Fruit fly (Drosophila melanogaster) whole organism, embryonic: ENCODE data around the gene Kaz-m1.

Experiments used
- CG10431 ChIP-seq: fragments of 200-800 bp; sonication (Bioruptor generic); optimal IDR thresholded peaks from 3 replicates; lab custom pipeline; 2018; ENCODE audit warnings: missing biosample characterization, mild to moderate bottlenecking, missing genetic modification characterization
- CG10979 ChIP-seq: fragments of 200-800 bp; sonication (Bioruptor generic); optimal IDR thresholded peaks from 2 replicates; lab custom pipeline; 2018; ENCODE audit warnings: missing biosample characterization, mild to moderate bottlenecking, missing genetic modification characterization, moderate library complexity
- CG13624 ChIP-seq: fragments of 200-800 bp; sonication (Bioruptor generic); optimal IDR thresholded peaks from 2 replicates; lab custom pipeline; 2016; ENCODE audit warnings: missing biosample characterization, missing genetic modification characterization
- CG16815 ChIP-seq: fragments of 200-800 bp; sonication (Bioruptor generic); optimal IDR thresholded peaks from 3 replicates; lab custom pipeline; 2017; ENCODE audit warnings: missing biosample characterization, mild to moderate bottlenecking, missing genetic modification characterization
- CG17802 ChIP-seq: fragments of 200-800 bp; sonication (Bioruptor generic); optimal IDR thresholded peaks from 2 replicates; lab custom pipeline; 2018; ENCODE audit warnings: missing biosample characterization, mild to moderate bottlenecking, missing genetic modification characterization, moderate library complexity
- CG1792 ChIP-seq: fragments of 200-800 bp; sonication (Bioruptor generic); optimal IDR thresholded peaks from 2 replicates; lab custom pipeline; 2016; ENCODE audit warnings: missing biosample characterization, missing genetic modification characterization
- CG18262 ChIP-seq: fragments of 200-800 bp; optimal IDR thresholded peaks from 3 replicates; lab custom pipeline; 2019; ENCODE audit warnings: missing biosample characterization, mild to moderate bottlenecking, missing genetic modification characterization, moderate library complexity
- CG18599 ChIP-seq: fragments of 200-800 bp; sonication (Bioruptor generic); optimal IDR thresholded peaks from 3 replicates; lab custom pipeline; 2017; ENCODE audit warnings: missing biosample characterization, missing genetic modification characterization, mild to moderate bottlenecking, moderate library complexity, missing genetic modification reagents
- CG18764 ChIP-seq: fragments of 200-800 bp; sonication (Bioruptor generic); optimal IDR thresholded peaks from 3 replicates; lab custom pipeline; 2016; ENCODE audit warnings: missing biosample characterization, missing genetic modification characterization
- CG30020 ChIP-seq: fragments of 200-800 bp; optimal IDR thresholded peaks from 2 replicates; lab custom pipeline; 2019; ENCODE audit warnings: missing biosample characterization, mild to moderate bottlenecking, missing genetic modification characterization, moderate library complexity
- CG42726 ChIP-seq: fragments of 200-800 bp; sonication (Bioruptor generic); IDR thresholded peaks from 2 replicates; pipeline ENCODE4 v1.3.6; 2022; ENCODE audit warnings: missing biosample characterization, missing genetic modification characterization; ENCODE audit not compliant: partially characterized antibody
- CG7271 ChIP-seq: fragments of 200-800 bp; sonication (Bioruptor generic); optimal IDR thresholded peaks from 2 replicates; lab custom pipeline; 2018; ENCODE audit warnings: missing biosample characterization, mild to moderate bottlenecking, missing genetic modification characterization, moderate library complexity
- CG8089 ChIP-seq: fragments of 200-800 bp; sonication (Bioruptor generic); optimal IDR thresholded peaks from 3 replicates; lab custom pipeline; 2016; ENCODE audit warnings: missing biosample characterization, missing genetic modification characterization
- CG9215 ChIP-seq: fragments of 200-800 bp; sonication (Bioruptor generic); IDR thresholded peaks from 2 replicates; pipeline ENCODE4 v1.3.6; 2022; ENCODE audit warnings: missing biosample characterization, missing genetic modification characterization
- CG9932 ChIP-seq: fragments of 200-800 bp; sonication (Bioruptor generic); IDR thresholded peaks from 2 replicates; pipeline ENCODE4 v1.3.6; 2022; ENCODE audit warnings: missing biosample characterization, missing genetic modification characterization
- Dad ChIP-seq: fragments of 200-800 bp; sonication (Bioruptor generic); optimal IDR thresholded peaks from 3 replicates; lab custom pipeline; 2016; ENCODE audit warnings: missing biosample characterization, missing genetic modification characterization
- Dek ChIP-seq: fragments of 200-800 bp; sonication (Bioruptor generic); optimal IDR thresholded peaks from 3 replicates; lab custom pipeline; 2019; ENCODE audit warnings: missing biosample characterization, mild to moderate bottlenecking, missing genetic modification characterization, moderate library complexity
- Dfd ChIP-seq, 2 experiments: fragments of >200 bp; optimal IDR thresholded peaks; 2 replicates each; lab custom pipeline; 2017; ENCODE audit warnings: missing biosample characterization in 2 of 2, missing genetic modification characterization in 2 of 2
- Dll ChIP-seq: fragments of 200-800 bp; sonication (Bioruptor generic); IDR thresholded peaks from 4 replicates; pipeline ENCODE4 v1.3.6; 2022; ENCODE audit warnings: missing biosample characterization, missing genetic modification characterization; ENCODE audit not compliant: partially characterized antibody
- ERR ChIP-seq: fragments of 200-800 bp; sonication (Bioruptor generic); optimal IDR thresholded peaks from 2 replicates; lab custom pipeline; 2016; ENCODE audit warnings: missing biosample characterization, missing genetic modification characterization
- Fer1 ChIP-seq: fragments of 200-800 bp; sonication (Bioruptor generic); optimal IDR thresholded peaks from 2 replicates; lab custom pipeline; 2017; ENCODE audit warnings: missing biosample characterization, mild to moderate bottlenecking, missing genetic modification characterization
- HLH3B ChIP-seq: fragments of 200-800 bp; sonication (Bioruptor generic); IDR thresholded peaks from 2 replicates; pipeline ENCODE4 v1.3.6; 2022; ENCODE audit warnings: missing biosample characterization, missing genetic modification characterization
- Hand ChIP-seq: fragments of 200-800 bp; sonication (Bioruptor generic); optimal IDR thresholded peaks from 2 replicates; lab custom pipeline; 2017; ENCODE audit warnings: mild to moderate bottlenecking, missing biosample characterization, missing genetic modification reagents, missing genetic modification characterization
- Hmr ChIP-seq: fragments of 200-800 bp; sonication (Bioruptor generic); optimal IDR thresholded peaks from 3 replicates; lab custom pipeline; 2017; ENCODE audit warnings: mild to moderate bottlenecking, missing biosample characterization, missing genetic modification reagents, missing genetic modification characterization
- Mad ChIP-seq: fragments of 200-800 bp; sonication (Bioruptor generic); optimal IDR thresholded peaks from 2 replicates; lab custom pipeline; 2016; ENCODE audit warnings: missing biosample characterization, missing genetic modification characterization
- Myb ChIP-seq: fragments of 200-800 bp; sonication (Bioruptor generic); optimal IDR thresholded peaks from 2 replicates; lab custom pipeline; 2016; ENCODE audit warnings: missing biosample characterization, missing genetic modification characterization
- Oli ChIP-seq: fragments of 200-800 bp; sonication (Bioruptor generic); optimal IDR thresholded peaks from 2 replicates; lab custom pipeline; 2018; ENCODE audit warnings: missing biosample characterization, mild to moderate bottlenecking, missing genetic modification characterization, moderate library complexity
- Rx ChIP-seq: fragments of 200-800 bp; sonication (Bioruptor generic); IDR thresholded peaks from 2 replicates; pipeline ENCODE4 v1.3.6; 2022; ENCODE audit warnings: missing biosample characterization, missing genetic modification characterization
- Sin3A ChIP-seq: fragments of >200 bp; optimal IDR thresholded peaks from 2 replicates; lab custom pipeline; 2018
- Trl ChIP-seq, 3 experiments: fragments of >200 bp in 2 of 3; fragments of 200-800 bp in 1 of 3; sonication (Bioruptor generic) in 1 of 3; optimal IDR thresholded peaks; 2 replicates in 1 of 3; 3 replicates in 2 of 3; lab custom pipeline; 2016 to 2017; ENCODE audit warnings: missing biosample characterization in 1 of 3, missing genetic modification characterization in 1 of 3
- btn ChIP-seq: fragments of 200-800 bp; sonication (Bioruptor generic); optimal IDR thresholded peaks from 2 replicates; lab custom pipeline; 2016; ENCODE audit warnings: missing biosample characterization, missing genetic modification characterization
- dati ChIP-seq: fragments of 200-800 bp; sonication (Bioruptor generic); IDR thresholded peaks from 2 replicates; pipeline ENCODE4 v1.3.6; 2022; ENCODE audit warnings: missing biosample characterization, missing genetic modification characterization
- disco-r ChIP-seq: fragments of 200-800 bp; sonication (Bioruptor generic); optimal IDR thresholded peaks from 2 replicates; lab custom pipeline; 2016; ENCODE audit warnings: missing biosample characterization, missing genetic modification characterization
- emc ChIP-seq: fragments of 200-800 bp; sonication (Bioruptor generic); optimal IDR thresholded peaks from 2 replicates; lab custom pipeline; 2016; ENCODE audit warnings: missing biosample characterization, missing genetic modification characterization
- eve ChIP-seq, 2 experiments: fragments of >200 bp; optimal IDR thresholded peaks; 2 replicates each; lab custom pipeline; 2017; ENCODE audit warnings: missing biosample characterization in 2 of 2, missing genetic modification characterization in 2 of 2
- ewg ChIP-seq: fragments of 200-800 bp; sonication (Bioruptor generic); optimal IDR thresholded peaks from 3 replicates; lab custom pipeline; 2017; ENCODE audit warnings: mild to moderate bottlenecking, missing biosample characterization, missing genetic modification reagents, missing genetic modification characterization
- fru ChIP-seq: fragments of >200 bp; optimal IDR thresholded peaks from 2 replicates; lab custom pipeline; 2017
- ind ChIP-seq: fragments of 200-800 bp; sonication (Bioruptor generic); optimal IDR thresholded peaks from 3 replicates; lab custom pipeline; 2016; ENCODE audit warnings: missing biosample characterization, missing genetic modification characterization
- jigr1 ChIP-seq: fragments of 200-800 bp; sonication (Bioruptor generic); IDR thresholded peaks from 3 replicates; pipeline ENCODE4 v1.3.6; 2022; ENCODE audit warnings: missing biosample characterization, missing genetic modification characterization
- kah ChIP-seq: fragments of 200-800 bp; sonication (Bioruptor generic); optimal IDR thresholded peaks from 2 replicates; lab custom pipeline; 2018; ENCODE audit warnings: missing biosample characterization, mild to moderate bottlenecking, missing genetic modification characterization
- kay ChIP-seq: fragments of 200-800 bp; sonication (Bioruptor generic); optimal IDR thresholded peaks from 2 replicates; lab custom pipeline; 2016; ENCODE audit warnings: missing biosample characterization, missing genetic modification characterization
- lmd ChIP-seq: fragments of 200-800 bp; sonication (Bioruptor generic); IDR thresholded peaks from 2 replicates; pipeline ENCODE4 v1.3.6; 2022; ENCODE audit warnings: missing biosample characterization, missing genetic modification characterization
- ranshi ChIP-seq: fragments of 200-800 bp; sonication (Bioruptor generic); IDR thresholded peaks from 2 replicates; pipeline ENCODE4 v1.3.6; 2022; ENCODE audit warnings: missing biosample characterization, missing genetic modification characterization
- sens-2 ChIP-seq: fragments of 200-800 bp; sonication (Bioruptor generic); IDR thresholded peaks from 2 replicates; pipeline ENCODE4 v1.3.6; 2022; ENCODE audit warnings: missing biosample characterization, missing genetic modification characterization
- so ChIP-seq: fragments of 200-800 bp; sonication (Bioruptor generic); IDR thresholded peaks from 3 replicates; pipeline ENCODE4 v1.3.6; 2022; ENCODE audit warnings: missing biosample characterization, missing genetic modification characterization
- stwl ChIP-seq: fragments of 200-800 bp; sonication (Bioruptor generic); optimal IDR thresholded peaks from 3 replicates; lab custom pipeline; 2018; ENCODE audit warnings: missing biosample characterization, mild to moderate bottlenecking, missing genetic modification characterization, moderate library complexity
- sug ChIP-seq: fragments of 200-800 bp; optimal IDR thresholded peaks from 2 replicates; lab custom pipeline; 2019; ENCODE audit warnings: missing biosample characterization, mild to moderate bottlenecking, missing genetic modification characterization, moderate library complexity
- tll ChIP-seq, 2 experiments: fragments of 200-800 bp in 1 of 2; fragments of >200 bp in 1 of 2; sonication (Bioruptor generic) in 1 of 2; optimal IDR thresholded peaks; 2 replicates each; lab custom pipeline; 2017 to 2019; ENCODE audit warnings: missing biosample characterization in 2 of 2, missing genetic modification characterization in 2 of 2, mild to moderate bottlenecking in 1 of 2, moderate library complexity in 1 of 2
- tna ChIP-seq: fragments of 200-800 bp; sonication (Bioruptor generic); IDR thresholded peaks from 2 replicates; pipeline ENCODE4 v1.3.6; 2022; ENCODE audit warnings: missing biosample characterization, missing genetic modification characterization; ENCODE audit not compliant: partially characterized antibody
- wek ChIP-seq: fragments of 200-800 bp; sonication (Bioruptor generic); optimal IDR thresholded peaks from 3 replicates; lab custom pipeline; 2018; ENCODE audit warnings: missing biosample characterization, mild to moderate bottlenecking, missing genetic modification characterization, moderate library complexity

Kaz-m1 gene

DNA sequence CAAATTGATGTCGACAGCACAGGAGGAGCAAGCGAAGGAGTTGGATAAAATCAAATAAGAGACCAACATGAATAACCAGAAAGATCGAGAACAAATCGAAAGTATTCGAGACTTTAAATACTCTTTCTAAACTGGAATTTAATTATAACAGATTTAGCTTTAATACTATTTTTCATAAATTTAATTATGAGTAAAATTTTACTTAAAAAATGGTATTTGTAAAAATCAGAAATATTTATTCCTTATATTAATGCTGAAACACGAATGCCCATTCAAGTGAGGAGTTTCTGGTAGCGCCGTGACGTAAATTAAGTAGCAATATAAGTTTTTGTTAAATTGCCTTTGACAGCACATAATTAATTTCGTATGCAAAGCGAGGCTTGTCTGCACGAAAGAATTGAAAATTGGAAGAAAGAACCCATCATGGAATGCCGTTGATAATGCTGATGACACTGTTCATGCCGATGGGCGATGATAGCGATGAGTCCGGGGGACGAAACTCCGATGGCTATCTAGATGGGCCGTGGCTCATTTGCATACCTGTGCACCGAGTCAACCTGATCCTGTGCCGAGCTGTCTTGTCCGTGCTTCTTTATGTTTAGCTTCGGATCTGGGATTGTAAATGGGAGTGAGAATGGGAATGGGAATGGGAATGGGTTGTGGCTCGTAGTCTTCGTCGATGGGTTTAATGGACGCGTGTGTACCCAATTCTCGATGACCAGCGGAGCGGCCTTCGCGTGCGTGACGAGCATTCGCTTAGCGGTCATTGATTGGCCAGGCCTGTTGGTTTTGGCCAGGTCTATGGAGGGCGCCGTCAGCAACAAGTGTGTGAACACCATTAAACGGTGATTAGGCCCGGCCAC lies 1.5 kb upstream of the Kaz-m1 start (continued):
- TF ChIP-seq Dfd (GFP tag; optimal IDR thresholded peaks at IDR 0.05; lab: Kevin White, UChicago) (no peak), sens-2 (GFP tag; lab: Robert Waterston, UW) (no peak), sug (tag; lab: Kevin White, UChicago) (no peak), CG42726 (GFP tag; lab: Robert Waterston, UW) (no peak), kah (GFP tag; lab: Kevin White, UChicago) (peak; percentile 75), eve (GFP tag; optimal IDR thresholded peaks at IDR 0.05; lab: Kevin White, UChicago) (no peak), btn (no peak), tll (GFP tag; optimal IDR thresholded peaks at IDR 0.05; lab: Kevin White, UChicago) (no peak), CG18262 (tag; lab: Kevin White, UChicago) (peak; percentile 85), ind (GFP tag; lab: Kevin White, UChicago) (no peak), HLH3B (GFP tag; lab: Robert Waterston, UW) (no peak), emc (GFP tag; lab: Kevin White, UChicago) (no peak), fru (lab: Kevin White, UChicago) (no peak), CG8089 (GFP tag; lab: Kevin White, UChicago) (no peak), ranshi (no peak), wek (GFP tag; lab: Kevin White, UChicago) (no peak), Oli (peak; percentile 45), ERR (GFP tag; lab: Kevin White, UChicago) (no peak), disco-r (GFP tag; lab: Kevin White, UChicago) (no peak), Trl (optimal IDR thresholded peaks at IDR 0.05; lab: Kevin White, UChicago) (no peak), Trl (GFP tag; optimal IDR thresholded peaks at IDR 0.05; lab: Kevin White, UChicago) (no peak), dati (GFP tag; lab: Robert Waterston, UW) (no peak), Mad (GFP tag; lab: Kevin White, UChicago) (no peak), Dek (no peak), Myb (GFP tag; lab: Kevin White, UChicago) (no peak), lmd (no peak), CG10979 (tag; lab: Kevin White, UChicago) (peak; percentile 84), CG13624 (GFP tag; lab: Kevin White, UChicago) (no peak), CG7271 (peak; percentile 29), CG9932 (GFP tag; lab: Robert Waterston, UW) (no peak), Fer1 (GFP tag; lab: Kevin White, UChicago) (no peak), so (GFP tag; lab: Robert Waterston, UW) (no peak), Hand (no peak), tna (GFP tag; lab: Robert Waterston, UW) (no peak), Sin3A (lab: Kevin White, UChicago) (no peak), CG18764 (GFP tag; lab: Kevin White, UChicago) (no peak), Hmr (GFP tag; lab: Kevin White, UChicago) (no peak), Dad (GFP tag; lab: Kevin White, UChicago) (no peak), CG17802 (tag; lab: Kevin White, UChicago) (no peak), CG30020 (tag; lab: Kevin White, UChicago) (peak; percentile 24), stwl (tag; lab: Kevin White, UChicago) (no peak), CG16815 (GFP tag; lab: Kevin White, UChicago) (peak; percentile 27), CG9215 (GFP tag; lab: Robert Waterston, UW) (no peak), Dll (GFP tag; lab: Robert Waterston, UW) (no peak), CG10431 (GFP tag; lab: Kevin White, UChicago) (no peak), jigr1 (GFP tag; lab: Robert Waterston, UW) (no peak), CG18599 (peak; percentile 11), CG1792 (GFP tag; lab: Kevin White, UChicago) (no peak), Rx (GFP tag; lab: Robert Waterston, UW) (no peak), kay (no peak), ewg (GFP tag; lab: Kevin White, UChicago) (no peak)
